Fruit fly (Drosophila melanogaster) whole organism, adult: Measurements from ENCODE around the gene CG10516.

Source experiments
- CG11617 ChIP-seq: fragments of 200-800 bp; sonication (Bioruptor generic); optimal IDR thresholded peaks from 2 replicates; lab custom pipeline; 2017; ENCODE audit warnings: mild to moderate bottlenecking, missing biosample characterization, missing genetic modification reagents, missing genetic modification characterization
- CG33017 ChIP-seq: fragments of 200-800 bp; sonication (Bioruptor generic); optimal IDR thresholded peaks from 2 replicates; lab custom pipeline; 2018; ENCODE audit warnings: missing biosample characterization, mild to moderate bottlenecking, missing genetic modification characterization, moderate library complexity
- Crg-1 ChIP-seq: fragments of 200-800 bp; sonication (Bioruptor generic); optimal IDR thresholded peaks from 2 replicates; lab custom pipeline; 2016; ENCODE audit warnings: missing biosample characterization, missing genetic modification characterization
- cnc ChIP-seq, 2 experiments: fragments of >200 bp; optimal IDR thresholded peaks; 2 replicates each; lab custom pipeline; 2017
- kay ChIP-seq: fragments of 200-800 bp; sonication (Bioruptor generic); peaks from one replicate; lab custom pipeline; 2016; ENCODE audit warnings: missing biosample characterization, missing genetic modification characterization, borderline replicate concordance

dm6 chr3L:16001164-16001679 is 33.2 kb downstream of the CG10516 start:
- no peak for TF ChIP-seq cnc (optimal IDR thresholded peaks at IDR 0.05; lab: Kevin White, UChicago)
- TF ChIP-seq kay (GFP tag; lab: Kevin White, UChicago) = no peak
- TF ChIP-seq CG11617 (GFP tag; lab: Kevin White, UChicago) = peak; percentile 80
- TF ChIP-seq CG33017 (tag; lab: Kevin White, UChicago) = peak; percentile 93
- peak; percentile 57 for TF ChIP-seq Crg-1
